Worm (Caenorhabditis elegans) whole organism, L4 larva: Measurements from ENCODE around the gene K01A12.2.

ENCODE experiments used
- D1046.2 ChIP-seq: fragments of 200-800 bp; sonication (Bioruptor generic); IDR thresholded peaks from 2 replicates; pipeline ENCODE4 v1.3.6; 2022; ENCODE audit warnings: missing genetic modification characterization, missing compliant biosample characterization
- F37D6.2 ChIP-seq: sonication (generic microtip); optimal IDR thresholded peaks from 2 replicates; lab custom pipeline; 2016; ENCODE audit warnings: mild to moderate bottlenecking, missing genetic modification characterization, missing compliant biosample characterization
- F49E8.2 ChIP-seq: sonication (generic microtip); optimal IDR thresholded peaks from 2 replicates; lab custom pipeline; 2016; ENCODE audit warnings: missing compliant biosample characterization, mild to moderate bottlenecking, missing genetic modification characterization, borderline replicate concordance
- Y105C5A.15 ChIP-seq: fragments of 200-800 bp; sonication (Bioruptor generic); IDR thresholded peaks from 2 replicates; pipeline ENCODE4 v1.3.6; 2022; ENCODE audit warnings: missing genetic modification characterization, missing compliant biosample characterization
- Y48G9A.11 ChIP-seq: fragments of 200-800 bp; sonication (Bioruptor generic); IDR thresholded peaks from 2 replicates; pipeline ENCODE4 v1.3.6; 2022; ENCODE audit warnings: missing genetic modification reagents, missing genetic modification characterization, missing compliant biosample characterization
- Y5F2A.4 ChIP-seq: fragments of 200-800 bp; sonication (Bioruptor generic); optimal IDR thresholded peaks from 2 replicates; lab custom pipeline; 2018; ENCODE audit warnings: mild to moderate bottlenecking, missing genetic modification characterization, missing compliant biosample characterization
- ZK546.5 ChIP-seq, 2 experiments: sonication (generic microtip); optimal IDR thresholded peaks; 2 replicates each; lab custom pipeline; 2017; ENCODE audit warnings: missing biosample characterization in 2 of 2, missing genetic modification characterization in 2 of 2
- aha-1 ChIP-seq: fragments of 150-350 bp; peaks from one replicate; lab custom pipeline; 2014; ENCODE audit warnings: missing biosample characterization, missing genetic modification characterization
- aly-2 ChIP-seq: sonication (generic microtip); optimal IDR thresholded peaks from 2 replicates; lab custom pipeline; 2018; ENCODE audit warnings: missing biosample characterization, missing genetic modification characterization
- ama-1 ChIP-seq: fragments of 150-350 bp; optimal IDR thresholded peaks from 2 replicates; lab custom pipeline; 2014; ENCODE audit warnings: inconsistent platforms, mixed read lengths
- ceh-32 ChIP-seq: sonication (generic microtip); optimal IDR thresholded peaks from 2 replicates; lab custom pipeline; 2016; ENCODE audit warnings: mild to moderate bottlenecking, missing genetic modification characterization, missing compliant biosample characterization; ENCODE audit not compliant: poor library complexity
- ceh-82 ChIP-seq: sonication (generic microtip); optimal IDR thresholded peaks from 2 replicates; lab custom pipeline; 2017; ENCODE audit warnings: missing biosample characterization, missing genetic modification characterization
- ces-1 ChIP-seq: fragments of 150-350 bp; sonication (generic microtip); optimal IDR thresholded peaks from 4 replicates; lab custom pipeline; 2014; ENCODE audit warnings: missing biosample characterization, missing genetic modification reagents, missing genetic modification characterization
- ctbp-1 ChIP-seq: fragments of 200-800 bp; sonication (Bioruptor generic); IDR thresholded peaks from 2 replicates; pipeline ENCODE4 v1.3.6; 2022; ENCODE audit warnings: missing genetic modification reagents, missing genetic modification characterization, missing compliant biosample characterization
- daf-8 ChIP-seq: fragments of 200-800 bp; sonication (Bioruptor generic); IDR thresholded peaks from 2 replicates; pipeline ENCODE4 v1.3.6; 2022; ENCODE audit warnings: missing genetic modification characterization, missing compliant biosample characterization
- duxl-1 ChIP-seq: sonication (generic microtip); optimal IDR thresholded peaks from 2 replicates; lab custom pipeline; 2016; ENCODE audit warnings: mild to moderate bottlenecking, missing genetic modification characterization, moderate library complexity, missing compliant biosample characterization; ENCODE audit not compliant: poor library complexity
- egl-27 ChIP-seq: sonication (generic microtip); optimal IDR thresholded peaks from 3 replicates; lab custom pipeline; 2017; ENCODE audit warnings: missing biosample characterization, missing genetic modification reagents, missing genetic modification characterization
- egl-43 ChIP-seq: fragments of 200-800 bp; sonication (Bioruptor generic); IDR thresholded peaks from 2 replicates; pipeline ENCODE4 v1.3.6; 2022; ENCODE audit warnings: missing genetic modification reagents, missing genetic modification characterization, missing compliant biosample characterization
- fos-1 ChIP-seq: fragments of 150-350 bp; optimal IDR thresholded peaks from 2 replicates; lab custom pipeline; 2014; ENCODE audit warnings: missing biosample characterization, missing genetic modification characterization
- hif-1 ChIP-seq, 2 experiments: sonication (generic microtip); optimal IDR thresholded peaks; 2 replicates each; lab custom pipeline; 2016 to 2017; ENCODE audit warnings: missing compliant biosample characterization in 2 of 2, missing genetic modification characterization in 2 of 2, missing genetic modification reagents in 2 of 2, missing genotype in 2 of 2, mild to moderate bottlenecking in 1 of 2
- hlh-11 ChIP-seq: fragments of 200-800 bp; sonication (Bioruptor generic); optimal IDR thresholded peaks from 2 replicates; lab custom pipeline; 2018; ENCODE audit warnings: mild to moderate bottlenecking, missing genetic modification characterization, missing compliant biosample characterization
- hlh-30 ChIP-seq: sonication (generic microtip); optimal IDR thresholded peaks from 2 replicates; lab custom pipeline; 2017; ENCODE audit warnings: antibody characterized with exemption, mild to moderate bottlenecking, missing genetic modification characterization, missing compliant biosample characterization; ENCODE audit not compliant: insufficient read depth
- jun-1 ChIP-seq: fragments of 150-350 bp; optimal IDR thresholded peaks from 2 replicates; lab custom pipeline; 2014; ENCODE audit warnings: missing biosample characterization, missing genetic modification reagents, missing genetic modification characterization
- lin-13 ChIP-seq: fragments of 150-350 bp; optimal IDR thresholded peaks from 2 replicates; lab custom pipeline; 2014; ENCODE audit warnings: missing biosample characterization, missing genetic modification reagents, missing genetic modification characterization
- lin-38 ChIP-seq: fragments of 200-800 bp; sonication (Bioruptor generic); IDR thresholded peaks from 2 replicates; pipeline ENCODE4 v1.3.6; 2022; ENCODE audit warnings: missing genetic modification reagents, missing genetic modification characterization, missing compliant biosample characterization
- lin-39 ChIP-seq: fragments of 150-350 bp; optimal IDR thresholded peaks from 2 replicates; lab custom pipeline; 2014; ENCODE audit warnings: missing biosample characterization, missing genetic modification reagents, missing genetic modification characterization
- madf-9 ChIP-seq: fragments of 200-800 bp; sonication (Bioruptor generic); conservative IDR thresholded peaks from 2 replicates; pipeline ENCODE4 v1.3.6; 2022; ENCODE audit warnings: missing genetic modification reagents, missing genetic modification characterization, missing compliant biosample characterization
- mdt-29 ChIP-seq: fragments of 200-800 bp; sonication (Bioruptor generic); IDR thresholded peaks from 2 replicates; pipeline ENCODE4 v1.3.6; 2022; ENCODE audit warnings: missing genetic modification reagents, missing genetic modification characterization, missing compliant biosample characterization
- mes-2 ChIP-seq: sonication (generic microtip); optimal IDR thresholded peaks from 2 replicates; lab custom pipeline; 2016; ENCODE audit warnings: missing genotype, mild to moderate bottlenecking, missing genetic modification characterization, missing compliant biosample characterization; ENCODE audit not compliant: poor library complexity, severe bottlenecking
- mxl-3 ChIP-seq: fragments of 200-800 bp; sonication (Bioruptor generic); optimal IDR thresholded peaks from 2 replicates; lab custom pipeline; 2018; ENCODE audit warnings: mild to moderate bottlenecking, missing genetic modification characterization, missing compliant biosample characterization
- nhr-102 ChIP-seq: sonication (generic microtip); optimal IDR thresholded peaks from 2 replicates; lab custom pipeline; 2016; ENCODE audit warnings: mild to moderate bottlenecking, missing genetic modification characterization, moderate library complexity, missing compliant biosample characterization
- nhr-11 ChIP-seq: fragments of 150-350 bp; optimal IDR thresholded peaks from 2 replicates; lab custom pipeline; 2014; ENCODE audit warnings: missing biosample characterization, missing genetic modification characterization
- nhr-25 ChIP-seq: sonication (generic microtip); optimal IDR thresholded peaks from 2 replicates; lab custom pipeline; 2017; ENCODE audit warnings: missing genetic modification characterization, mild to moderate bottlenecking, missing compliant biosample characterization, antibody characterized with exemption, moderate library complexity, borderline replicate concordance; ENCODE audit not compliant: insufficient read depth
- nhr-28 ChIP-seq: fragments of 150-350 bp; optimal IDR thresholded peaks from 2 replicates; lab custom pipeline; 2014; ENCODE audit warnings: missing biosample characterization, missing genetic modification characterization
- nhr-76 ChIP-seq: fragments of 150-350 bp; optimal IDR thresholded peaks from 2 replicates; lab custom pipeline; 2014; ENCODE audit warnings: missing biosample characterization, missing genetic modification characterization
- pha-4 ChIP-seq, 2 experiments: fragments of 150-350 bp in 1 of 2; fragments of 200-800 bp in 1 of 2; sonication (Bioruptor generic) in 1 of 2; IDR thresholded peaks in 1 of 2; optimal IDR thresholded peaks in 1 of 2; 2 replicates each; pipeline versions ENCODE4 v1.3.6 to Lab custom; 2014 to 2022; ENCODE audit warnings: missing genetic modification characterization in 2 of 2, missing genetic modification reagents in 2 of 2, missing biosample characterization in 1 of 2, missing compliant biosample characterization in 1 of 2
- php-3 ChIP-seq: fragments of 200-800 bp; sonication (Bioruptor generic); IDR thresholded peaks from 2 replicates; pipeline ENCODE4 v1.3.6; 2022; ENCODE audit warnings: missing genetic modification reagents, missing genetic modification characterization, missing compliant biosample characterization
- pqm-1 ChIP-seq: sonication (generic microtip); optimal IDR thresholded peaks from 2 replicates; lab custom pipeline; 2017; ENCODE audit warnings: missing biosample characterization, missing genetic modification characterization
- set-16 ChIP-seq: fragments of 200-800 bp; sonication (Bioruptor generic); IDR thresholded peaks from 2 replicates; pipeline ENCODE4 v1.3.6; 2022; ENCODE audit warnings: missing genetic modification reagents, missing genetic modification characterization, missing compliant biosample characterization
- spr-1 ChIP-seq: sonication (generic microtip); optimal IDR thresholded peaks from 2 replicates; lab custom pipeline; 2016; ENCODE audit warnings: mild to moderate bottlenecking, missing genetic modification characterization, missing compliant biosample characterization
- tra-1 ChIP-seq: fragments of 200-800 bp; sonication (Bioruptor generic); IDR thresholded peaks from 2 replicates; pipeline ENCODE4 v1.3.6; 2022; ENCODE audit warnings: missing genetic modification reagents, missing genetic modification characterization, missing compliant biosample characterization
- vab-7 ChIP-seq: fragments of 200-800 bp; sonication (Bioruptor generic); IDR thresholded peaks from 2 replicates; pipeline ENCODE4 v1.3.6; 2022; ENCODE audit warnings: missing genetic modification reagents, missing genetic modification characterization, missing compliant biosample characterization
- zip-2 ChIP-seq: fragments of 150-350 bp; optimal IDR thresholded peaks from 2 replicates; lab custom pipeline; 2014; ENCODE audit warnings: missing biosample characterization, missing genetic modification characterization

K01A12.2 gene

ce11 chrX:8646287-8646686 lies 33.1 kb downstream of the K01A12.2 start (continued):
- TF ChIP-seq mes-2 (tag; lab: Kevin White, UChicago), result peak; percentile 72
- TF ChIP-seq nhr-25 (tag; lab: Kevin White, UChicago), result no peak
- TF ChIP-seq spr-1 (tag; lab: Kevin White, UChicago), result peak; percentile 65
- TF ChIP-seq Y48G9A.11, result peak; percentile 61; the same call in 1 of the 2 replicates
- peak in 1 of 2 experiments; percentile 30 for TF ChIP-seq hif-1 (tag; optimal IDR thresholded peaks at IDR 0.05; lab: Kevin White, UChicago)
- peak; percentile 53 for TF ChIP-seq nhr-102 (tag; lab: Kevin White, UChicago)
- TF ChIP-seq jun-1, result no peak

- TF ChIP-seq ama-1 (lab: Kevin White, UChicago), result no peak
- no peak for TF ChIP-seq mxl-3 (GFP tag; lab: Kevin White, UChicago)
- TF ChIP-seq daf-8 (GFP tag; lab: Robert Waterston, UW), result no peak
- TF ChIP-seq set-16 (GFP tag; lab: Robert Waterston, UW), result no peak
- TF ChIP-seq mes-2 (tag; lab: Kevin White, UChicago), result no peak
Observed at ce11 chrX:8646997-8647396, 33.8 kb downstream of the K01A12.2 start, which contains the start of gene F12D9.2. Gene F12D9.2 (minus strand): TSS chrX:8647097.

ce11 chrX:8648582-8648981 lies 35.4 kb downstream of the K01A12.2 start:
- TF ChIP-seq vab-7, result 0 out of 2 replicates have a peak, but pooled peaks have one; percentile 8
- no peak for TF ChIP-seq ceh-82 (tag; lab: Kevin White, UChicago)

- TF ChIP-seq nhr-28 (no peak), ZK546.5 (tag; optimal IDR thresholded peaks at IDR 0.05; lab: Kevin White, UChicago) (no peak), ces-1 (GFP tag; lab: Kevin White, UChicago) (no peak), D1046.2 (GFP tag; lab: Robert Waterston, UW) (no peak), lin-38 (GFP tag; lab: Robert Waterston, UW) (no peak), Y105C5A.15 (peak; percentile 54; the same call in 1 of the 2 replicates), ctbp-1 (0 out of 2 replicates have a peak, but pooled peaks have one; percentile 51), F37D6.2 (tag; lab: Kevin White, UChicago) (no peak), aha-1 (tag; lab: Kevin White, UChicago) (peak; percentile 58), mdt-29 (GFP tag; lab: Robert Waterston, UW) (no peak; the same call in 1 of the 2 replicates), hlh-30 (peak; percentile 62), pqm-1 (tag; lab: Kevin White, UChicago) (no peak), ceh-32 (no peak), zip-2 (tag; lab: Kevin White, UChicago) (no peak), daf-8 (GFP tag; lab: Robert Waterston, UW) (no peak), hlh-11 (tag; lab: Kevin White, UChicago) (peak; percentile 26), nhr-25 (tag; lab: Kevin White, UChicago) (no peak), nhr-11 (tag; lab: Kevin White, UChicago) (no peak), tra-1 (no peak), egl-27 (tag; lab: Kevin White, UChicago) (no peak), Y5F2A.4 (GFP tag; lab: Kevin White, UChicago) (peak; percentile 10), madf-9 (no peak), F49E8.2 (tag; lab: Kevin White, UChicago) (peak; percentile 37), fos-1 (tag; lab: Kevin White, UChicago) (no peak), nhr-102 (tag; lab: Kevin White, UChicago) (no peak), jun-1 (no peak), aly-2 (tag; lab: Kevin White, UChicago) (no peak), php-3 (GFP tag; lab: Robert Waterston, UW) (0 out of 2 replicates have a peak, but pooled peaks have one; percentile 42), nhr-76 (no peak), lin-39 (tag; lab: Kevin White, UChicago) (no peak), egl-43 (GFP tag; lab: Robert Waterston, UW) (peak; percentile 89), lin-13 (GFP tag; lab: Kevin White, UChicago) (peak; percentile 9), duxl-1 (tag; lab: Kevin White, UChicago) (peak; percentile 55), pha-4 (GFP tag; IDR thresholded peaks at IDR 0.05; lab: Robert Waterston, UW) (peak; percentile 87), pha-4 (tag; optimal IDR thresholded peaks at IDR 0.05; lab: Kevin White, UChicago) (no peak)
Observed at ce11 chrX:8650535-8650934, 37.4 kb downstream of the K01A12.2 start.
